ENCODE assay signal across 6 fruit fly cellular contexts in the genomic region with DNA sequence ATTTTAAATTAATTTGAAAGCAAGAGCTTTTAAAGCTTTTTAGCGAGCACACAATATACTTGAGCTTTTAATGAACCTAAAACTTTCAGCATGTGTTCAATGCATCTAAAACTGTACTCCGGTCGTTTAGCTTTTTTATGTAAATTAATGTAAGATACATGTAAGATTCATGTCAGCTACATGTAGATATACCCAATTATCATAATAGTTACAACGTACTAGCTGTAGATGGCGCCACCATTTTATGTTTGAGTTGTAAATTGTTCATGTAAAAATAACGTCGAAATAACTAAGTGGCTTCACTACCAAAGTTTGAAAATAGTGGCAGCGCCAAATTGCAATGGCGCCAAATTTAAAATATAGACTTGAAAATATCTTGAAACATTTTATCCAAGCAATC.
TF ChIP-seq lines count a peak whose summit lies in the region.

No protein-coding gene starts in this region.

- TF ChIP-seq CTCF in S2 (optimal IDR thresholded peaks at IDR 0.05; lab: Kevin White, UChicago), result peak; percentile 93
- TF ChIP-seq CTCF in whole organism, embryonic (GFP tag; optimal IDR thresholded peaks at IDR 0.05; lab: Kevin White, UChicago), result peak; percentile 96

TF ChIP-seq in whole organism, adult, 20 proteins besides CTCF, POLR2A, EP300 and RAD21:
- no peak for TF ChIP-seq kay (GFP tag; lab: Kevin White, UChicago; ENCODE audit: borderline replicate concordance)
- TF ChIP-seq Crg-1 (GFP tag; optimal IDR thresholded peaks at IDR 0.05; lab: Kevin White, UChicago), result no peak
- peak; percentile 23 for TF ChIP-seq CG7101 (tag; optimal IDR thresholded peaks at IDR 0.05; lab: Kevin White, UChicago)
- TF ChIP-seq CG1620 (GFP tag; optimal IDR thresholded peaks at IDR 0.05; lab: Kevin White, UChicago), result peak; percentile 56
- no peak for TF ChIP-seq Clk (GFP tag; optimal IDR thresholded peaks at IDR 0.05; lab: Kevin White, UChicago)
- peak; percentile 52 for TF ChIP-seq cic (GFP tag; optimal IDR thresholded peaks at IDR 0.05; lab: Kevin White, UChicago)
- peak; percentile 17 for TF ChIP-seq pad (GFP tag; optimal IDR thresholded peaks at IDR 0.05; lab: Kevin White, UChicago)
- no peak for TF ChIP-seq toe (GFP tag; optimal IDR thresholded peaks at IDR 0.05; lab: Kevin White, UChicago)
- TF ChIP-seq CG33017 (tag; optimal IDR thresholded peaks at IDR 0.05; lab: Kevin White, UChicago), result no peak
- no peak for TF ChIP-seq Hr96 (GFP tag; optimal IDR thresholded peaks at IDR 0.05; lab: Kevin White, UChicago)
- peak; percentile 29 for TF ChIP-seq CG14711 (tag; optimal IDR thresholded peaks at IDR 0.05; lab: Kevin White, UChicago)
- no peak for TF ChIP-seq CG7045 (GFP tag; optimal IDR thresholded peaks at IDR 0.05; lab: Kevin White, UChicago)
- no peak for TF ChIP-seq CG11617 (GFP tag; optimal IDR thresholded peaks at IDR 0.05; lab: Kevin White, UChicago)
- no peak for TF ChIP-seq Mnt (GFP tag; optimal IDR thresholded peaks at IDR 0.05; lab: Kevin White, UChicago)
- TF ChIP-seq bab1 (GFP tag; optimal IDR thresholded peaks at IDR 0.05; lab: Kevin White, UChicago), result peak; percentile 86
TF ChIP-seq in whole organism, adult: peak in this region for 6.

TF ChIP-seq in whole organism, embryonic, 481 proteins besides CTCF, POLR2A, EP300 and RAD21 (continues in another document):
- TF ChIP-seq CG10147 (GFP tag; optimal IDR thresholded peaks at IDR 0.05; lab: Kevin White, UChicago) (peak; percentile 56), CG11695 (GFP tag; IDR thresholded peaks at IDR 0.05; lab: Robert Waterston, UW) (no peak), pho (GFP tag; optimal IDR thresholded peaks at IDR 0.05; lab: Kevin White, UChicago) (peak; percentile 41), CG8478 (optimal IDR thresholded peaks at IDR 0.05; lab: Kevin White, UChicago) (peak; percentile 78), jigr1 (GFP tag; IDR thresholded peaks at IDR 0.05; lab: Robert Waterston, UW) (no peak), CG16813 (GFP tag; IDR thresholded peaks at IDR 0.05; lab: Robert Waterston, UW; ENCODE audit: partially characterized antibody) (peak; percentile 61; the same call in 2 of the 3 replicates), CG10267 (tag; optimal IDR thresholded peaks at IDR 0.05; lab: Kevin White, UChicago) (peak; percentile 55), slbo (GFP tag; IDR thresholded peaks at IDR 0.05; lab: Robert Waterston, UW) (peak; percentile 8; the same call in 1 of the 2 replicates), CG2199 (GFP tag; IDR thresholded peaks at IDR 0.05; lab: Robert Waterston, UW) (no peak), D19B (GFP tag; optimal IDR thresholded peaks at IDR 0.05; lab: Kevin White, UChicago) (no peak), Lhr (GFP tag; optimal IDR thresholded peaks at IDR 0.05; lab: Kevin White, UChicago) (peak; percentile 93), gro (GFP tag; optimal IDR thresholded peaks at IDR 0.05; lab: Kevin White, UChicago) (peak; percentile 77), org-1 (GFP tag; optimal IDR thresholded peaks at IDR 0.05; lab: Kevin White, UChicago) (no peak), pum (GFP tag; optimal IDR thresholded peaks at IDR 0.05; lab: Kevin White, UChicago) (peak; percentile 16), chif (GFP tag; optimal IDR thresholded peaks at IDR 0.05; lab: Kevin White, UChicago) (peak in 1 of 2 experiments; percentile 22), exex (tag; optimal IDR thresholded peaks at IDR 0.05; lab: Kevin White, UChicago) (peak; percentile 73), Hmx (GFP tag; optimal IDR thresholded peaks at IDR 0.05; lab: Kevin White, UChicago) (no peak)

TF ChIP-seq in whole organism, prepupa, 60 proteins besides CTCF, POLR2A, EP300 and RAD21:
- TF ChIP-seq CG11902 (GFP tag; optimal IDR thresholded peaks at IDR 0.05; lab: Kevin White, UChicago), result no peak
- peak; percentile 29 for TF ChIP-seq cyc (GFP tag; optimal IDR thresholded peaks at IDR 0.05; lab: Kevin White, UChicago)
- no peak for TF ChIP-seq CG32006 (GFP tag; optimal IDR thresholded peaks at IDR 0.05; lab: Kevin White, UChicago)
- TF ChIP-seq CG6808 (GFP tag; optimal IDR thresholded peaks at IDR 0.05; lab: Kevin White, UChicago), result no peak
- TF ChIP-seq CG10631 (GFP tag; optimal IDR thresholded peaks at IDR 0.05; lab: Kevin White, UChicago), result no peak
- TF ChIP-seq CG6276 (GFP tag; optimal IDR thresholded peaks at IDR 0.05; lab: Kevin White, UChicago), result no peak
- TF ChIP-seq CG7368 (GFP tag; optimal IDR thresholded peaks at IDR 0.05; lab: Kevin White, UChicago), result no peak
- no peak for TF ChIP-seq CG9139 (GFP tag; optimal IDR thresholded peaks at IDR 0.05; lab: Kevin White, UChicago)
- peak; percentile 30 for TF ChIP-seq Lpt (GFP tag; optimal IDR thresholded peaks at IDR 0.05; lab: Kevin White, UChicago)
- TF ChIP-seq fkh (GFP tag; optimal IDR thresholded peaks at IDR 0.05; lab: Kevin White, UChicago), result peak; percentile 38
- TF ChIP-seq CG8319 (GFP tag; optimal IDR thresholded peaks at IDR 0.05; lab: Kevin White, UChicago), result no peak
- TF ChIP-seq CG15336 (GFP tag; IDR thresholded peaks at IDR 0.05; lab: Robert Waterston, UW), result no peak
- no peak for TF ChIP-seq CG16779 (tag; optimal IDR thresholded peaks at IDR 0.05; lab: Kevin White, UChicago)
- no peak for TF ChIP-seq pdm3 (GFP tag; optimal IDR thresholded peaks at IDR 0.05; lab: Kevin White, UChicago)
- TF ChIP-seq acj6 (GFP tag; optimal IDR thresholded peaks at IDR 0.05; lab: Kevin White, UChicago), result no peak
- no peak for TF ChIP-seq achi (GFP tag; optimal IDR thresholded peaks at IDR 0.05; lab: Kevin White, UChicago)
- no peak for TF ChIP-seq CG1621 (tag; optimal IDR thresholded peaks at IDR 0.05; lab: Kevin White, UChicago)
- TF ChIP-seq Blimp-1 (GFP tag; optimal IDR thresholded peaks at IDR 0.05; lab: Kevin White, UChicago), result no peak
- peak; percentile 3 for TF ChIP-seq Eip78C (GFP tag; lab: Kevin White, UChicago)

TF ChIP-seq in whole organism, pupa, 21 proteins besides CTCF, POLR2A, EP300 and RAD21:
- TF ChIP-seq Ets98B (GFP tag; IDR thresholded peaks at IDR 0.05; lab: Robert Waterston, UW) (no peak), CG8159 (tag; optimal IDR thresholded peaks at IDR 0.05; lab: Kevin White, UChicago) (peak; percentile 47), CG8301 (tag; optimal IDR thresholded peaks at IDR 0.05; lab: Kevin White, UChicago) (peak; percentile 25)
TF ChIP-seq in whole organism, pupa: peak in this region for 2.

TF ChIP-seq in whole organism, wandering third instar larva, 38 proteins besides CTCF, POLR2A, EP300 and RAD21:
- TF ChIP-seq tai (GFP tag; optimal IDR thresholded peaks at IDR 0.05; lab: Kevin White, UChicago), result peak; percentile 64
- TF ChIP-seq dmrt93B (GFP tag; optimal IDR thresholded peaks at IDR 0.05; lab: Kevin White, UChicago), result no peak
- no peak for TF ChIP-seq usp (GFP tag; optimal IDR thresholded peaks at IDR 0.05; lab: Kevin White, UChicago)
- TF ChIP-seq Hnf4 (GFP tag; optimal IDR thresholded peaks at IDR 0.05; lab: Kevin White, UChicago), result peak; percentile 50
- no peak for TF ChIP-seq N (GFP tag; optimal IDR thresholded peaks at IDR 0.05; lab: Kevin White, UChicago)
- TF ChIP-seq brk (GFP tag; optimal IDR thresholded peaks at IDR 0.05; lab: Kevin White, UChicago), result peak; percentile 75
- TF ChIP-seq sv (GFP tag; optimal IDR thresholded peaks at IDR 0.05; lab: Kevin White, UChicago), result no peak
- TF ChIP-seq dsf (GFP tag; optimal IDR thresholded peaks at IDR 0.05; lab: Kevin White, UChicago; ENCODE audit: borderline replicate concordance), result no peak
- TF ChIP-seq br (GFP tag; optimal IDR thresholded peaks at IDR 0.05; lab: Kevin White, UChicago), result no peak
- no peak for TF ChIP-seq psq (GFP tag; optimal IDR thresholded peaks at IDR 0.05; lab: Kevin White, UChicago)
- no peak for TF ChIP-seq ey (GFP tag; optimal IDR thresholded peaks at IDR 0.05; lab: Kevin White, UChicago)
- peak; percentile 57 for TF ChIP-seq Vsx2 (GFP tag; optimal IDR thresholded peaks at IDR 0.05; lab: Kevin White, UChicago; ENCODE audit: partially characterized antibody)
- TF ChIP-seq Hr83 (GFP tag; optimal IDR thresholded peaks at IDR 0.05; lab: Kevin White, UChicago; ENCODE audit: poor library complexity, severe bottlenecking), result peak; percentile 9
- no peak for TF ChIP-seq woc (GFP tag; optimal IDR thresholded peaks at IDR 0.05; lab: Kevin White, UChicago)
- peak; percentile 14 for TF ChIP-seq fru (GFP tag; optimal IDR thresholded peaks at IDR 0.05; lab: Kevin White, UChicago)
- TF ChIP-seq Myc (optimal IDR thresholded peaks at IDR 0.05; lab: Kevin White, UChicago), result peak; percentile 75
- no peak for TF ChIP-seq HLH106 (tag; optimal IDR thresholded peaks at IDR 0.05; lab: Kevin White, UChicago)
- no peak for TF ChIP-seq sage (GFP tag; optimal IDR thresholded peaks at IDR 0.05; lab: Kevin White, UChicago)
- no peak for TF ChIP-seq OdsH (GFP tag; optimal IDR thresholded peaks at IDR 0.05; lab: Kevin White, UChicago)
- TF ChIP-seq CrebA (GFP tag; optimal IDR thresholded peaks at IDR 0.05; lab: Kevin White, UChicago; ENCODE audit: borderline replicate concordance), result peak; percentile 21
